Worm (Caenorhabditis elegans): ENCODE data around the gene rol-3.

rol-3 gene

ce11 chrV:8238290-8238689 lies at the start of gene rol-3:
rol-3 (minus strand) TSS chrV:8238409.
- TF ChIP-seq unc-62 (GFP tag; optimal IDR thresholded peaks at IDR 0.05), result no peak

- no peak for TF ChIP-seq unc-62 (GFP tag; optimal IDR thresholded peaks at IDR 0.05)
Observed at ce11 chrV:8285455-8285854, 47.2 kb upstream of the rol-3 start.

- TF ChIP-seq unc-62 (GFP tag; optimal IDR thresholded peaks at IDR 0.05), result no peak
Observed at ce11 chrV:8284800-8285199, 46.6 kb upstream of the rol-3 start, which contains the start of gene slc-17.5. slc-17.5 (minus strand) TSS chrV:8284900.

- no peak for TF ChIP-seq unc-62 (GFP tag; optimal IDR thresholded peaks at IDR 0.05)
Observed at ce11 chrV:8282933-8283332, 44.7 kb upstream of the rol-3 start.

ce11 chrV:8281646-8282045 lies 43.4 kb upstream of the rol-3 start:
- no peak for TF ChIP-seq unc-62 (GFP tag; optimal IDR thresholded peaks at IDR 0.05)

- no peak for TF ChIP-seq unc-62 (GFP tag; optimal IDR thresholded peaks at IDR 0.05)
Observed at ce11 chrV:8280770-8281169, 42.6 kb upstream of the rol-3 start, which contains the start of gene str-135. str-135 (minus strand) TSS chrV:8280870.

- TF ChIP-seq unc-62 (GFP tag; optimal IDR thresholded peaks at IDR 0.05), result no peak
Observed at ce11 chrV:8278830-8279229, 40.6 kb upstream of the rol-3 start, which contains the start of gene str-136. str-136 (minus strand) TSS chrV:8278930.

- TF ChIP-seq unc-62 (GFP tag; optimal IDR thresholded peaks at IDR 0.05), result no peak
Observed at ce11 chrV:8271995-8272394, 33.8 kb upstream of the rol-3 start, which contains the start of gene asp-5. asp-5 (plus strand) TSS chrV:8272385.

ce11 chrV:8271395-8271794 lies 33.2 kb upstream of the rol-3 start:
- no peak for TF ChIP-seq unc-62 (GFP tag; optimal IDR thresholded peaks at IDR 0.05)

- no peak for TF ChIP-seq unc-62 (GFP tag; optimal IDR thresholded peaks at IDR 0.05)
Observed at ce11 chrV:8269878-8270277, 31.7 kb upstream of the rol-3 start.

- TF ChIP-seq unc-62 (GFP tag; optimal IDR thresholded peaks at IDR 0.05), result no peak
Observed at ce11 chrV:8268902-8269301, 30.7 kb upstream of the rol-3 start, which contains the start of the genes asp-6 and asp-12. asp-6 (minus strand) TSS chrV:8268937. asp-12 (plus strand) TSS chrV:8269210.

ce11 chrV:8267275-8267674 lies 29.1 kb upstream of the rol-3 start:
- TF ChIP-seq unc-62 (GFP tag; optimal IDR thresholded peaks at IDR 0.05), result no peak

ce11 chrV:8266232-8266631 lies 28.0 kb upstream of the rol-3 start, which contains the start of gene F21F8.5:
F21F8.5 (minus strand) TSS chrV:8266332.
- TF ChIP-seq unc-62 (GFP tag; optimal IDR thresholded peaks at IDR 0.05), result no peak

- TF ChIP-seq unc-62 (GFP tag; optimal IDR thresholded peaks at IDR 0.05), result no peak
Observed at ce11 chrV:8263941-8264340, 25.7 kb upstream of the rol-3 start, which contains the start of gene C16D9.9. C16D9.9 (plus strand) TSS chrV:8264241.

ce11 chrV:8263466-8263865 lies 25.3 kb upstream of the rol-3 start, which contains the start of gene C16D9.8:
C16D9.8 (minus strand) TSS chrV:8263566.
- no peak for TF ChIP-seq unc-62 (GFP tag; optimal IDR thresholded peaks at IDR 0.05)

- no peak for TF ChIP-seq unc-62 (GFP tag; optimal IDR thresholded peaks at IDR 0.05)
Observed at ce11 chrV:8262212-8262611, 24.0 kb upstream of the rol-3 start.

ce11 chrV:8259016-8259415 lies 20.8 kb upstream of the rol-3 start, which contains the start of gene C16D9.1:
C16D9.1 (plus strand) TSS chrV:8259316.
- TF ChIP-seq unc-62 (GFP tag; optimal IDR thresholded peaks at IDR 0.05), result no peak

- TF ChIP-seq unc-62 (GFP tag; optimal IDR thresholded peaks at IDR 0.05), result no peak
Observed at ce11 chrV:8254973-8255372, 16.8 kb upstream of the rol-3 start.
